Worm (Caenorhabditis elegans) whole organism, L3 larva: ENCODE data around the gene Y110A2AL.9.

ENCODE experiments used
- R02D3.7 ChIP-seq: fragments of 150-350 bp; optimal IDR thresholded peaks from 2 replicates; lab custom pipeline; 2014; ENCODE audit warnings: missing biosample characterization, missing genetic modification characterization
- ZK546.5 ChIP-seq: sonication (generic microtip); optimal IDR thresholded peaks from 2 replicates; lab custom pipeline; 2017; ENCODE audit warnings: missing biosample characterization, missing genetic modification characterization
- aly-2 ChIP-seq: fragments of 150-350 bp; optimal IDR thresholded peaks from 2 replicates; lab custom pipeline; 2014; ENCODE audit warnings: missing biosample characterization, missing genetic modification characterization
- ama-1 ChIP-seq: fragments of 150-350 bp; optimal IDR thresholded peaks from 2 replicates; lab custom pipeline; 2018
- ceh-16 ChIP-seq: sonication (generic microtip); optimal IDR thresholded peaks from 2 replicates; lab custom pipeline; 2017; ENCODE audit warnings: missing biosample characterization, missing genetic modification characterization
- ceh-28 ChIP-seq: fragments of 150-350 bp; optimal IDR thresholded peaks from 2 replicates; lab custom pipeline; 2014; ENCODE audit warnings: missing biosample characterization, missing genetic modification reagents, missing genetic modification characterization
- ceh-82 ChIP-seq: fragments of 150-350 bp; optimal IDR thresholded peaks from 2 replicates; lab custom pipeline; 2014; ENCODE audit warnings: missing biosample characterization, missing genetic modification characterization
- ceh-9 ChIP-seq: sonication (generic microtip); optimal IDR thresholded peaks from 2 replicates; lab custom pipeline; 2018; ENCODE audit warnings: missing biosample characterization, missing genetic modification characterization
- daf-12 ChIP-seq: fragments of 150-350 bp; optimal IDR thresholded peaks from 2 replicates; lab custom pipeline; 2014; ENCODE audit warnings: missing biosample characterization, missing genetic modification reagents, missing genetic modification characterization
- egl-27 ChIP-seq: sonication (generic microtip); optimal IDR thresholded peaks from 4 replicates; lab custom pipeline; 2017; ENCODE audit warnings: missing biosample characterization, missing genetic modification reagents, missing genetic modification characterization
- egl-5 ChIP-seq: fragments of 150-350 bp; optimal IDR thresholded peaks from 2 replicates; lab custom pipeline; 2017; ENCODE audit warnings: missing biosample characterization, missing genetic modification reagents, missing genetic modification characterization, inconsistent platforms
- elt-1 ChIP-seq: fragments of 150-350 bp; optimal IDR thresholded peaks from 2 replicates; lab custom pipeline; 2014; ENCODE audit warnings: missing biosample characterization, missing genetic modification characterization
- elt-2 ChIP-seq: sonication (generic microtip); optimal IDR thresholded peaks from 2 replicates; lab custom pipeline; 2016; ENCODE audit warnings: missing genetic modification reagents, mild to moderate bottlenecking, missing genetic modification characterization, missing compliant biosample characterization
- elt-3 ChIP-seq, 3 experiments: fragments of 150-350 bp in 1 of 3; sonication (generic microtip) in 2 of 3; optimal IDR thresholded peaks; 2 replicates in 2 of 3; 4 replicates in 1 of 3; lab custom pipeline; 2014 to 2017; ENCODE audit warnings: missing biosample characterization in 3 of 3, missing genetic modification characterization in 3 of 3
- eor-1 ChIP-seq, 2 experiments: fragments of 150-350 bp; optimal IDR thresholded peaks; 2 replicates each; lab custom pipeline; 2014 to 2018; ENCODE audit warnings: missing biosample characterization in 2 of 2, missing genetic modification characterization in 2 of 2
- fkh-10 ChIP-seq: sonication (generic microtip); optimal IDR thresholded peaks from 2 replicates; lab custom pipeline; 2017; ENCODE audit warnings: missing biosample characterization, missing genetic modification reagents, missing genetic modification characterization
- fkh-2 ChIP-seq: fragments of 150-350 bp; optimal IDR thresholded peaks from 2 replicates; lab custom pipeline; 2014; ENCODE audit warnings: missing biosample characterization, missing genetic modification reagents, missing genetic modification characterization
- fos-1 ChIP-seq: fragments of 150-350 bp; optimal IDR thresholded peaks from 2 replicates; lab custom pipeline; 2014; ENCODE audit warnings: missing biosample characterization, missing genetic modification characterization
- hmg-11 ChIP-seq: sonication (generic microtip); optimal IDR thresholded peaks from 2 replicates; lab custom pipeline; 2016; ENCODE audit warnings: missing genetic modification characterization, missing compliant biosample characterization
- jun-1 ChIP-seq: fragments of 150-350 bp; optimal IDR thresholded peaks from 2 replicates; lab custom pipeline; 2014; ENCODE audit warnings: missing biosample characterization, missing genetic modification reagents, missing genetic modification characterization
- lin-15B ChIP-seq: fragments of 150-350 bp; optimal IDR thresholded peaks from 2 replicates; lab custom pipeline; 2014; ENCODE audit warnings: missing biosample characterization, missing genetic modification characterization
- lin-39 ChIP-seq: fragments of 150-350 bp; optimal IDR thresholded peaks from 2 replicates; lab custom pipeline; 2018; ENCODE audit warnings: missing biosample characterization, missing genetic modification reagents, missing genetic modification characterization
- lsy-12 ChIP-seq: sonication (generic microtip); optimal IDR thresholded peaks from 2 replicates; lab custom pipeline; 2016; ENCODE audit warnings: mild to moderate bottlenecking, missing genetic modification characterization, missing compliant biosample characterization
- mdl-1 ChIP-seq: fragments of 150-350 bp; optimal IDR thresholded peaks from 2 replicates; lab custom pipeline; 2014; ENCODE audit warnings: missing biosample characterization, missing genetic modification characterization
- mml-1 ChIP-seq: fragments of 150-350 bp; sonication (generic microtip); optimal IDR thresholded peaks from 3 replicates; lab custom pipeline; 2014; ENCODE audit warnings: missing biosample characterization, missing genetic modification characterization
- nfya-1 ChIP-seq: sonication (generic microtip); optimal IDR thresholded peaks from 2 replicates; lab custom pipeline; 2017; ENCODE audit warnings: missing genetic modification characterization, mild to moderate bottlenecking, missing compliant biosample characterization, antibody characterized with exemption, moderate library complexity; ENCODE audit not compliant: insufficient read depth
- nhr-11 ChIP-seq: fragments of 150-350 bp; optimal IDR thresholded peaks from 2 replicates; lab custom pipeline; 2014; ENCODE audit warnings: missing biosample characterization, missing genetic modification characterization
- nhr-12 ChIP-seq: fragments of 150-350 bp; optimal IDR thresholded peaks from 2 replicates; lab custom pipeline; 2014; ENCODE audit warnings: missing biosample characterization, missing genetic modification characterization
- nhr-23 ChIP-seq: fragments of 150-350 bp; optimal IDR thresholded peaks from 2 replicates; lab custom pipeline; 2014; ENCODE audit warnings: missing biosample characterization, missing genetic modification reagents, missing genetic modification characterization
- nhr-237 ChIP-seq: fragments of 150-350 bp; optimal IDR thresholded peaks from 2 replicates; lab custom pipeline; 2014; ENCODE audit warnings: missing biosample characterization, missing genetic modification characterization
- nhr-25 ChIP-seq: sonication (generic microtip); optimal IDR thresholded peaks from 2 replicates; lab custom pipeline; 2017; ENCODE audit warnings: missing biosample characterization, missing genetic modification characterization
- nhr-28 ChIP-seq: fragments of 150-350 bp; optimal IDR thresholded peaks from 2 replicates; lab custom pipeline; 2014; ENCODE audit warnings: missing biosample characterization, missing genetic modification characterization
- nhr-43 ChIP-seq: sonication (generic microtip); optimal IDR thresholded peaks from 2 replicates; lab custom pipeline; 2016; ENCODE audit warnings: mild to moderate bottlenecking, missing genetic modification characterization, missing compliant biosample characterization; ENCODE audit not compliant: poor library complexity, severe bottlenecking
- nhr-67 ChIP-seq: fragments of 150-350 bp; optimal IDR thresholded peaks from 2 replicates; lab custom pipeline; 2014; ENCODE audit warnings: missing biosample characterization, missing genetic modification characterization
- nhr-76 ChIP-seq: fragments of 150-350 bp; sonication (generic microtip); optimal IDR thresholded peaks from 5 replicates; lab custom pipeline; 2014; ENCODE audit warnings: missing biosample characterization, missing genetic modification characterization
- nhr-77 ChIP-seq: fragments of 150-350 bp; optimal IDR thresholded peaks from 2 replicates; lab custom pipeline; 2014; ENCODE audit warnings: missing biosample characterization, missing genetic modification characterization
- pha-4 ChIP-seq: fragments of 150-350 bp; optimal IDR thresholded peaks from 2 replicates; lab custom pipeline; 2014; ENCODE audit warnings: missing biosample characterization, missing genetic modification reagents, missing genetic modification characterization
- pqm-1 ChIP-seq: fragments of 150-350 bp; optimal IDR thresholded peaks from 2 replicates; lab custom pipeline; 2017; ENCODE audit warnings: missing biosample characterization, missing genetic modification characterization, inconsistent platforms
- sea-2 ChIP-seq: fragments of 150-350 bp; sonication (generic microtip); optimal IDR thresholded peaks from 4 replicates; lab custom pipeline; 2014; ENCODE audit warnings: missing biosample characterization, missing genetic modification reagents, missing genetic modification characterization
- skn-1 ChIP-seq: fragments of 150-350 bp; optimal IDR thresholded peaks from 2 replicates; lab custom pipeline; 2014; ENCODE audit warnings: missing biosample characterization, missing genetic modification characterization
- snpc-4 ChIP-seq: fragments of 150-350 bp; optimal IDR thresholded peaks from 2 replicates; lab custom pipeline; 2014; ENCODE audit warnings: missing biosample characterization, missing genetic modification characterization
- tbx-2 ChIP-seq: sonication (generic microtip); optimal IDR thresholded peaks from 2 replicates; lab custom pipeline; 2016; ENCODE audit warnings: mild to moderate bottlenecking, missing genetic modification characterization, missing compliant biosample characterization
- unc-39 ChIP-seq: sonication (generic microtip); optimal IDR thresholded peaks from 4 replicates; lab custom pipeline; 2017; ENCODE audit warnings: missing biosample characterization, missing genetic modification characterization
- unc-62 ChIP-seq: fragments of 150-350 bp; sonication (generic microtip); optimal IDR thresholded peaks from 4 replicates; lab custom pipeline; 2014; ENCODE audit warnings: missing biosample characterization, missing genetic modification reagents, missing genetic modification characterization
- zag-1 ChIP-seq: fragments of 150-350 bp; optimal IDR thresholded peaks from 2 replicates; lab custom pipeline; 2014; ENCODE audit warnings: missing biosample characterization, missing genetic modification characterization
- ztf-11 ChIP-seq: fragments of 150-350 bp; optimal IDR thresholded peaks from 2 replicates; lab custom pipeline; 2014; ENCODE audit warnings: missing biosample characterization, missing genetic modification characterization
- ztf-4 ChIP-seq: fragments of 150-350 bp; optimal IDR thresholded peaks from 2 replicates; lab custom pipeline; 2014; ENCODE audit warnings: missing biosample characterization, missing genetic modification characterization

The Y110A2AL.9 gene

ce11 chrII:2894295-2894694, 27.9 kb upstream of the Y110A2AL.9 start, which contains the start of gene sqv-2:
TSS of gene sqv-2 (minus strand) at chrII:2894395.
- TF ChIP-seq snpc-4 (tag; lab: Kevin White, UChicago), result no peak
- no peak for TF ChIP-seq nhr-28
- no peak for TF ChIP-seq unc-39 (tag; lab: Kevin White, UChicago)
- TF ChIP-seq ceh-16, result no peak
- no peak for TF ChIP-seq nhr-43 (tag; lab: Kevin White, UChicago)
- TF ChIP-seq egl-27 (tag; lab: Kevin White, UChicago), result no peak
- no peak for TF ChIP-seq lin-39 (tag; lab: Kevin White, UChicago)
- TF ChIP-seq nhr-23 (tag; lab: Kevin White, UChicago), result no peak
- TF ChIP-seq nhr-11 (tag; lab: Kevin White, UChicago), result no peak
- TF ChIP-seq fos-1, result no peak
- TF ChIP-seq nhr-237, result no peak
- TF ChIP-seq unc-62 (GFP tag; lab: Kevin White, UChicago), result no peak
- TF ChIP-seq, all 47 proteins: peak for 0

- TF ChIP-seq nhr-12 (no peak), egl-5 (peak; percentile 73), hmg-11 (peak; percentile 54), tbx-2 (peak; percentile 58), daf-12 (tag; lab: Kevin White, UChicago) (no peak), nhr-28 (no peak), jun-1 (tag; lab: Kevin White, UChicago) (peak; percentile 40), ceh-9 (tag; lab: Kevin White, UChicago) (no peak), nhr-237 (no peak), ZK546.5 (tag; lab: Kevin White, UChicago) (no peak), lin-15B (tag; lab: Kevin White, UChicago) (peak; percentile 97), nhr-77 (peak; percentile 9), snpc-4 (tag; lab: Kevin White, UChicago) (peak; percentile 77), unc-62 (GFP tag; lab: Kevin White, UChicago) (no peak), nhr-76 (tag; lab: Kevin White, UChicago) (no peak), nhr-67 (tag; lab: Kevin White, UChicago) (no peak), aly-2 (no peak), skn-1 (tag; lab: Kevin White, UChicago) (peak; percentile 48), elt-1 (peak; percentile 5), fos-1 (no peak), ceh-28 (tag; lab: Kevin White, UChicago) (peak; percentile 88), nhr-23 (tag; lab: Kevin White, UChicago) (peak; percentile 89), lin-39 (tag; lab: Kevin White, UChicago) (peak; percentile 90), zag-1 (tag; lab: Kevin White, UChicago) (no peak), unc-39 (tag; lab: Kevin White, UChicago) (no peak), ama-1 (lab: Kevin White, UChicago) (peak; percentile 33), pqm-1 (tag; lab: Kevin White, UChicago) (peak; percentile 36), ztf-11 (tag; lab: Kevin White, UChicago) (no peak), sea-2 (GFP tag; lab: Kevin White, UChicago) (no peak), pha-4 (tag; lab: Kevin White, UChicago) (peak; percentile 90), ztf-4 (tag; lab: Kevin White, UChicago) (peak; percentile 36), elt-2 (peak; percentile 41), nfya-1 (tag; lab: Kevin White, UChicago) (peak; percentile 80), egl-27 (tag; lab: Kevin White, UChicago) (peak; percentile 28), eor-1 (tag; optimal IDR thresholded peaks at IDR 0.05; lab: Kevin White, UChicago) (no peak), nhr-11 (tag; lab: Kevin White, UChicago) (no peak), ceh-82 (peak; percentile 84), nhr-25 (peak; percentile 64), nhr-43 (tag; lab: Kevin White, UChicago) (peak; percentile 95), R02D3.7 (peak; percentile 21), fkh-2 (tag; lab: Kevin White, UChicago) (no peak), elt-3 (tag; optimal IDR thresholded peaks at IDR 0.05; lab: Kevin White, UChicago) (no peak), ceh-16 (no peak), mml-1 (tag; lab: Kevin White, UChicago) (no peak), lsy-12 (tag; lab: Kevin White, UChicago) (peak; percentile 86), fkh-10 (GFP tag; lab: Kevin White, UChicago) (peak; percentile 47), mdl-1 (no peak)
Observed at ce11 chrII:2888957-2889630, 22.7 kb upstream of the Y110A2AL.9 start, which contains the start of gene pinn-1. TSS of gene pinn-1 (minus strand) at chrII:2889007.
